Worm (Caenorhabditis elegans): ENCODE results near the gene F47B8.5.

The F47B8.5 gene

DNA sequence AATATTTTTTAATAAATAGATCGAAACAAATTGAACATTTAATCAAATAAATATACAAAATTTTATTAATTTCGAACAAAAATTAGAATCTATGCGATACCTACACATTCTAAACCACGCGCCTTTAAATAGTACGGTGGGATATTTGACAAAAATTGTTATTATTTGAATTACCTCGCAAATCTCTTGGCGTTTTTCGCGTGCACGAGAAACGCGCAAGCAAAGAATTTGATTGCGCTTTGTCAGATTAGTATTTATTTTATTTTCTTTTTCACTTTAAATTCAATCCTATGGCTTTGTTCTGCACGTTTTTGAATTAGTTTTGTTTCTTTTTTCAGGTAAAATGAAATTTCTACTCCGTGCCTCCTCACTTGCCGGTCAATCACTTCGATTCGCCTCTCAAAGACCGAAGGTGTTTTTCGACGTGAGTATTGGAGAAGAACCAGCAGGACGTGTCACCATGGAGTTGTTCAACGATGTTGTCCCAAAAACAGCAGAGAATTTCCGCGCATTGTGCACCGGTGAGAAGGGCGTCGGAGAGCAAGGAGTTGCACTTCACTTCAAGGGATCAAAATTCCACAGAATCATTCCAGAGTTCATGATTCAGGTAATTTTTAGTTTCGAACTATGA lies 28.2 kb upstream of the F47B8.5 start, which contains the start of gene cyn-1 (continued):
- TF ChIP-seq K11D2.4 (GFP tag; IDR thresholded peaks at IDR 0.05) (peak; percentile 25; the same call in 1 of the 2 replicates), attf-5 (GFP tag; optimal IDR thresholded peaks at IDR 0.05) (peak; percentile 32), zfh-2 (GFP tag; conservative IDR thresholded peaks at IDR 0.05) (no peak), Y53F4B.3 (GFP tag; IDR thresholded peaks at IDR 0.05) (no peak), let-607 (tag; optimal IDR thresholded peaks at IDR 0.05) (peak in 1 of 2 experiments; percentile 44)

DNA sequence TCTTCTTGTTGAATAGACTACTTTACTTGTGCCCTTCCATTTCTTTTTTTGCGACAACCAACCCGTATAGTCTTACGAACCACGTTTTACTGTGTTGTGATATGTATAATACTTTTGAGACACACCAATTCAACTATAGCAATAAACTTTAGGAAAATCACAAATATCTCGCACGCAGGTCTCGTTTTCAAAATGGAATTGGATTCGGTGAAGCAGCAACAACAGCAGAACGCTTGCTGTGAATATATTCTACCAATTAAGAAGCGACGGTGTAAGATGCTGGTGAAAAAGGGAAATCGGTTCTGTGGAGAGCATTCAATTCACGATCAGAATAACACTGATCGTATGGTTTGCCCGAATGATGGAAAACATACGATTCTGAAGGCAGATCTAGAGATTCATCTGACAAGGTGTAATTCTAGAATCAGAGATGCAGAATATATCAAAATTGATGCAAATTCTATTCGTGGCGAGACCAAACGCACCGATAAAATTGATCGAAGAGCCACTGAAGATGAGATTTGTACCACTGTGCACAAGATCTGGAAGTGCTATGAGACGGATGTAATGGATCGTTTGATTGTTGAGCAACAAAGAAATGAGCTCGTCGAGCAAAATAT lies 26.7 kb upstream of the F47B8.5 start, which contains the start of gene Y49A3A.3:
TSS of gene Y49A3A.3 (plus strand) at position 153 of the 620 bp plus-strand sequence.
- no peak for TF ChIP-seq lir-1 (GFP tag; conservative IDR thresholded peaks at IDR 0.05)
- peak; percentile 56 for TF ChIP-seq ZK185.1 (tag; optimal IDR thresholded peaks at IDR 0.05; ENCODE audit: poor library complexity, severe bottlenecking)
- TF ChIP-seq tlf-1 (GFP tag; optimal IDR thresholded peaks at IDR 0.05) = peak; percentile 87
- TF ChIP-seq mcd-1 (GFP tag; IDR thresholded peaks at IDR 0.05) = peak; percentile 49
- TF ChIP-seq C06A6.2 (GFP tag; conservative IDR thresholded peaks at IDR 0.05) = 0 out of 2 replicates have a peak, but pooled peaks have one; percentile 13
- no peak for TF ChIP-seq F57A8.1 (GFP tag; optimal IDR thresholded peaks at IDR 0.05)
- TF ChIP-seq nfya-1 (tag; optimal IDR thresholded peaks at IDR 0.05; ENCODE audit: borderline replicate concordance, insufficient read depth) = no peak
- TF ChIP-seq let-607 (tag; optimal IDR thresholded peaks at IDR 0.05) = peak; percentile 61 to 71
- TF ChIP-seq gei-17 (GFP tag; optimal IDR thresholded peaks at IDR 0.05) = peak; percentile 24
- TF ChIP-seq Y67H2A.10 (GFP tag; conservative IDR thresholded peaks at IDR 0.05) = no peak
- peak; percentile 5; the same call in 1 of the 2 replicates for TF ChIP-seq Y95B8A.8 (GFP tag; IDR thresholded peaks at IDR 0.05)
- TF ChIP-seq ccch-3 (GFP tag; optimal IDR thresholded peaks at IDR 0.05) = no peak
- no peak for TF ChIP-seq Y53F4B.3 (GFP tag; IDR thresholded peaks at IDR 0.05)
- peak; percentile 94 for TF ChIP-seq B0336.3 (GFP tag; IDR thresholded peaks at IDR 0.05)
- TF ChIP-seq hlh-12 (tag; optimal IDR thresholded peaks at IDR 0.05) = no peak
- TF ChIP-seq ztf-25 (GFP tag; IDR thresholded peaks at IDR 0.05) = no peak
- TF ChIP-seq lin-26 (GFP tag; IDR thresholded peaks at IDR 0.05) = 0 out of 2 replicates have a peak, but pooled peaks have one; percentile 19
- TF ChIP-seq athp-1 (tag; optimal IDR thresholded peaks at IDR 0.05) = peak; percentile 88
- no peak for TF ChIP-seq nhr-120 (GFP tag; IDR thresholded peaks at IDR 0.05)
- TF ChIP-seq ztf-18 (tag; optimal IDR thresholded peaks at IDR 0.05) = peak; percentile 52
- no peak for TF ChIP-seq snpc-3.4 (tag; optimal IDR thresholded peaks at IDR 0.05)
- TF ChIP-seq egrh-3 (GFP tag; IDR thresholded peaks at IDR 0.05) = no peak
- TF ChIP-seq F49E8.2 (tag; optimal IDR thresholded peaks at IDR 0.05; ENCODE audit: insufficient read depth) = no peak
- TF ChIP-seq Y56A3A.18 (GFP tag; IDR thresholded peaks at IDR 0.05) = no peak
- TF ChIP-seq ceh-100 (GFP tag; IDR thresholded peaks at IDR 0.05) = peak; percentile 66
- TF ChIP-seq madf-3 (GFP tag; IDR thresholded peaks at IDR 0.05) = 0 out of 2 replicates have a peak, but pooled peaks have one; percentile 25
- TF ChIP-seq efl-1 (GFP tag; optimal IDR thresholded peaks at IDR 0.05) = no peak
- TF ChIP-seq ama-1 (optimal IDR thresholded peaks at IDR 0.05) = peak; percentile 76
- peak in 1 of 2 experiments; percentile 80 for TF ChIP-seq ama-1 (GFP tag; optimal IDR thresholded peaks at IDR 0.05)
- TF ChIP-seq nhr-90 (tag; optimal IDR thresholded peaks at IDR 0.05) = peak; percentile 36
- no peak for TF ChIP-seq xnd-1 (tag; optimal IDR thresholded peaks at IDR 0.05)
- TF ChIP-seq ztf-3 (GFP tag; optimal IDR thresholded peaks at IDR 0.05) = peak; percentile 72
- no peak for TF ChIP-seq C17E4.6 (GFP tag; IDR thresholded peaks at IDR 0.05)
- TF ChIP-seq F52B5.7 (tag; optimal IDR thresholded peaks at IDR 0.05) = peak; percentile 87
- TF ChIP-seq attf-3 (GFP tag; conservative IDR thresholded peaks at IDR 0.05) = no peak
- TF ChIP-seq pha-4 (tag; optimal IDR thresholded peaks at IDR 0.05) = no peak
- no peak for TF ChIP-seq bed-2 (GFP tag; IDR thresholded peaks at IDR 0.05)
- peak; percentile 84 for TF ChIP-seq atf-7 (tag; optimal IDR thresholded peaks at IDR 0.05)
- TF ChIP-seq zim-3 (tag; optimal IDR thresholded peaks at IDR 0.05) = peak; percentile 73
- no peak for TF ChIP-seq snpc-4 (GFP tag; optimal IDR thresholded peaks at IDR 0.05)
- TF ChIP-seq snpc-4 (tag; optimal IDR thresholded peaks at IDR 0.05) = peak in 3 of 4 experiments; percentile 51 to 63 (median 59)
